Worm (Caenorhabditis elegans): ENCODE measurements around the gene F36H5.8.

The F36H5.8 gene

ce11 chrII:1750413-1750812, at the start of gene F36H5.8, which contains the start of gene F36H5.13:
F36H5.8 (minus strand) TSS chrII:1750686.
F36H5.13 (minus strand) TSS chrII:1750513.
- TF ChIP-seq sox-2 (GFP tag; IDR thresholded peaks at IDR 0.05) (no peak), elt-4 (tag; optimal IDR thresholded peaks at IDR 0.05) (no peak), ceh-45 (GFP tag; IDR thresholded peaks at IDR 0.05) (no peak), odd-2 (tag; optimal IDR thresholded peaks at IDR 0.05) (no peak), ceh-19 (GFP tag; optimal IDR thresholded peaks at IDR 0.05) (no peak), ceh-24 (tag; optimal IDR thresholded peaks at IDR 0.05) (no peak), ets-4 (tag; optimal IDR thresholded peaks at IDR 0.05) (no peak), F13H6.1 (tag; optimal IDR thresholded peaks at IDR 0.05) (no peak)

DNA sequence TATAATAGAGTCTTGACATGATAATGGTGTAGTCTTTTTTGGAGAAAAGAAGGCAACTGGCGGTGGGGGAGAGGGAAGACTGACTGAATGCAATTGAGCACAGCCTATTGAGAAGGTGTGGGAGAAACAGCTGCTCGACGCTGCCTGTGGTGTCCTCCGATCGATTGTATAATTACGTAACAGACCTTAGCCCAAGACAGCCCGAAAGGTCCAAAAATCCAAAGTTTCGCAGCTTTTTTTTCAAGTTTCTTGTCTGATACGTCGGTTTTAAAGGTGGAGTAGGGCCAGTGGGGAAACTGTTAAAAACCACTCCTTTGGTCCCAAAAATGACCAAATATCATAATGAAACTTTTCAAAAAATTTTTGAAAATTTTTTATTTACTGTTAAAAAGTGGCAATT, 37.6 kb upstream of the F36H5.8 start, which contains the start of the genes C08F1.6 and fbxb-13:
C08F1.6 (minus strand) TSS at position 101 of the 400 bp plus-strand sequence.
fbxb-13 (plus strand) TSS at position 191 of the 400 bp plus-strand sequence.
- no peak for TF ChIP-seq pat-9 (tag; optimal IDR thresholded peaks at IDR 0.05)

DNA sequence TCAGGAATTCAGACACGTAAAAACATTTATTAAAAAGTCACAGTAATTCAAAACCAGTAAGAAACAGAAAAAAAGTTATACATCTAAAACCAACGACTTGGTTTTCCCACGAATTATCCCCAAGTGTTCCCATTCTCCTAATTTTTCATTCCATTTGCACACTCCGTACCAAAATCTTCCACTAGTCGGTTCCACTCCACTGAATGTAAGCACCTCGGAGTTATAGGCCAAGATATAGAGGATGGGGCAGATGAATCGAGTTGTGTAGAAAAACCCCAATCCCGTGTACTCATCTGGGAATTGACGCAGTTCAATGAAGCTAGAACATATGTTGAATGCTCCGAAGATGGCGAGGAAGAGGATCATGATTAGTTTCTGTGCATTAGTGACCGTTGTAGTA, 36.7 kb upstream of the F36H5.8 start:
- TF ChIP-seq C38D4.7 (GFP tag; optimal IDR thresholded peaks at IDR 0.05): no peak
- no peak for TF ChIP-seq zip-5 (tag; optimal IDR thresholded peaks at IDR 0.05)
- TF ChIP-seq fkh-10 (GFP tag; optimal IDR thresholded peaks at IDR 0.05): no peak
- TF ChIP-seq ceh-31 (tag; optimal IDR thresholded peaks at IDR 0.05): no peak
- TF ChIP-seq tbx-2 (tag; optimal IDR thresholded peaks at IDR 0.05): no peak
- TF ChIP-seq ceh-19 (GFP tag; optimal IDR thresholded peaks at IDR 0.05): no peak
- no peak for TF ChIP-seq hlh-6 (tag; optimal IDR thresholded peaks at IDR 0.05)
- no peak for TF ChIP-seq elt-4 (tag; optimal IDR thresholded peaks at IDR 0.05)
- TF ChIP-seq ceh-14 (tag; optimal IDR thresholded peaks at IDR 0.05): no peak
- no peak for TF ChIP-seq ref-2 (tag; optimal IDR thresholded peaks at IDR 0.05)
- TF ChIP-seq ttx-3 (tag; optimal IDR thresholded peaks at IDR 0.05): no peak
- no peak for TF ChIP-seq F13H6.1 (tag; optimal IDR thresholded peaks at IDR 0.05)
- TF ChIP-seq nfya-1 (tag; optimal IDR thresholded peaks at IDR 0.05): no peak
- TF ChIP-seq odd-2 (tag; optimal IDR thresholded peaks at IDR 0.05): no peak
- no peak for TF ChIP-seq unc-3 (GFP tag; conservative IDR thresholded peaks at IDR 0.05)
- no peak for TF ChIP-seq unc-3 (tag; optimal IDR thresholded peaks at IDR 0.05)
- no peak for TF ChIP-seq ceh-24 (tag; optimal IDR thresholded peaks at IDR 0.05)

DNA sequence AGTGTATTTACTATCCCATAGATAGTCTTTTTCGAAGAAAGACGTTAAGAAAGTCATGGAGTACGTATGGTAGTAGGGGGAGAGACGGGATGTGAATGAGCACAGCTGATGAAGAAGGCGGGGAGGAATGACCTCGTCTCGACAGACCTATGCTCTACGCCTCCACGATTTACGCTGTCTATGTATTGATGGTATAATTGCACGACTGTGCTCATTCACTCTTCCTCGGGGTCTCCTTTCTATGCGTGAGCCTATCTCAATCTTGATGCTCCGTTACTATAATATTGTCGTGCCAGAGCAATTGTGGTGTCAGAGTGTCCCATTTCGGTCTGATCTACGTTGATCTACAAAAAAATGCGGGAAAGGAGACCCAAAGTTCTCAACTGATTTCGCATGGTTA, 35.7 kb upstream of the F36H5.8 start, which contains the start of gene C08F1.10:
C08F1.10 (minus strand) TSS at position 101 of the 400 bp plus-strand sequence.
- TF ChIP-seq pax-1 (tag; optimal IDR thresholded peaks at IDR 0.05) (no peak), sox-2 (GFP tag; IDR thresholded peaks at IDR 0.05) (no peak), sox-4 (tag; optimal IDR thresholded peaks at IDR 0.05) (no peak), pqm-1 (tag; optimal IDR thresholded peaks at IDR 0.05) (no peak), fkh-6 (tag; optimal IDR thresholded peaks at IDR 0.05) (no peak), ceh-14 (tag; optimal IDR thresholded peaks at IDR 0.05) (no peak), elt-2 (tag; optimal IDR thresholded peaks at IDR 0.05) (no peak), madf-2 (tag; optimal IDR thresholded peaks at IDR 0.05) (no peak), ztf-16 (tag; optimal IDR thresholded peaks at IDR 0.05) (no peak), syd-9 (tag; optimal IDR thresholded peaks at IDR 0.05) (no peak), npax-4 (tag; optimal IDR thresholded peaks at IDR 0.05) (no peak), ets-4 (tag; optimal IDR thresholded peaks at IDR 0.05) (no peak), hlh-15 (tag; optimal IDR thresholded peaks at IDR 0.05) (no peak), ttx-3 (tag; optimal IDR thresholded peaks at IDR 0.05) (no peak), ceh-31 (tag; optimal IDR thresholded peaks at IDR 0.05) (no peak), ceh-48 (tag; optimal IDR thresholded peaks at IDR 0.05) (no peak), ceh-22 (tag; optimal IDR thresholded peaks at IDR 0.05) (no peak), ceh-24 (tag; optimal IDR thresholded peaks at IDR 0.05) (no peak), unc-86 (tag; optimal IDR thresholded peaks at IDR 0.05) (no peak), tbx-2 (tag; optimal IDR thresholded peaks at IDR 0.05) (no peak)

DNA sequence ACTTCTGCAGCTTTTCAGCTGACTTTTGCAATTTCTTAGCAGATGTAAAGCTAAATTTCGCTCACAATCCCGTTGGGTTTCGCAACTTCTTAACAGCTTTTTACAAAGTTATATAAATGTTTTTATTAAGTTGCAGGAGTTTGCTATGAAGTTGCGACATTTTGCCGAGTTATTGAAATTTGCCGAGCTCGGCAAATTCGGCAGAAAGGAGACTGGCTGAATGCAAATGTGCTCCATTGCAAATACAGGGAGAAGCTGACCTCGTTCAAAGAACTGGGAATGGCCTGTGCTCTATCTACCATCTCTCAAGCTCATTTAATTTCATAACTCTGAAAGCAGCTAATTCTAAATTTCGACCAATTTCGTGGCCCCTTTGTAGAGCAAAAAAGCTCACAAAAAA, 34.3 kb upstream of the F36H5.8 start, which contains the start of gene C08F1.11:
C08F1.11 (minus strand) TSS at position 101 of the 400 bp plus-strand sequence.
- no peak for TF ChIP-seq pha-4 (tag; optimal IDR thresholded peaks at IDR 0.05)
- no peak for TF ChIP-seq ceh-31 (tag; optimal IDR thresholded peaks at IDR 0.05)
- TF ChIP-seq rnt-1 (tag; optimal IDR thresholded peaks at IDR 0.05): no peak
- TF ChIP-seq hlh-30 (tag; optimal IDR thresholded peaks at IDR 0.05; ENCODE audit: insufficient read depth): no peak
- TF ChIP-seq unc-55 (GFP tag; optimal IDR thresholded peaks at IDR 0.05): no peak
- TF ChIP-seq pqm-1 (tag; optimal IDR thresholded peaks at IDR 0.05): no peak
